Worm (Caenorhabditis elegans) whole organism, L3 larva: ENCODE measurements around the gene R05G6.4.

Source experiments
- ZK546.5 ChIP-seq: sonication (generic microtip); optimal IDR thresholded peaks from 2 replicates; lab custom pipeline; 2017; ENCODE audit warnings: missing biosample characterization, missing genetic modification characterization
- aly-2 ChIP-seq: fragments of 150-350 bp; optimal IDR thresholded peaks from 2 replicates; lab custom pipeline; 2014; ENCODE audit warnings: missing biosample characterization, missing genetic modification characterization
- egl-5 ChIP-seq: fragments of 150-350 bp; optimal IDR thresholded peaks from 2 replicates; lab custom pipeline; 2017; ENCODE audit warnings: missing biosample characterization, missing genetic modification reagents, missing genetic modification characterization, inconsistent platforms
- fos-1 ChIP-seq: fragments of 150-350 bp; optimal IDR thresholded peaks from 2 replicates; lab custom pipeline; 2014; ENCODE audit warnings: missing biosample characterization, missing genetic modification characterization
- lin-15B ChIP-seq: fragments of 150-350 bp; optimal IDR thresholded peaks from 2 replicates; lab custom pipeline; 2014; ENCODE audit warnings: missing biosample characterization, missing genetic modification characterization
- mdl-1 ChIP-seq: fragments of 150-350 bp; optimal IDR thresholded peaks from 2 replicates; lab custom pipeline; 2014; ENCODE audit warnings: missing biosample characterization, missing genetic modification characterization
- pha-4 ChIP-seq: fragments of 150-350 bp; optimal IDR thresholded peaks from 2 replicates; lab custom pipeline; 2014; ENCODE audit warnings: missing biosample characterization, missing genetic modification reagents, missing genetic modification characterization
- tbx-2 ChIP-seq: sonication (generic microtip); optimal IDR thresholded peaks from 2 replicates; lab custom pipeline; 2016; ENCODE audit warnings: mild to moderate bottlenecking, missing genetic modification characterization, missing compliant biosample characterization

- TF ChIP-seq tbx-2 (tag; lab: Kevin White, UChicago) (no peak), ZK546.5 (no peak), pha-4 (tag; lab: Kevin White, UChicago) (peak; percentile 48), aly-2 (tag; lab: Kevin White, UChicago) (no peak), fos-1 (tag; lab: Kevin White, UChicago) (no peak), egl-5 (no peak), lin-15B (no peak), mdl-1 (tag; lab: Kevin White, UChicago) (no peak)
Observed at ce11 chrIV:7520841-7521240, 7.8 kb downstream of the R05G6.4 start.
